Worm (Caenorhabditis elegans) whole organism, L1 larva: ENCODE measurements around the gene C36C5.12.

ENCODE experiments used
- C16A3.4 ChIP-seq: fragments of 150-350 bp; optimal IDR thresholded peaks from 2 replicates; lab custom pipeline; 2014; ENCODE audit warnings: missing biosample characterization, missing genetic modification characterization
- C34B4.2 ChIP-seq: sonication (generic microtip); optimal IDR thresholded peaks from 2 replicates; lab custom pipeline; 2017; ENCODE audit warnings: mild to moderate bottlenecking, missing genetic modification characterization, missing compliant biosample characterization
- F16B12.6 ChIP-seq: fragments of 150-350 bp; optimal IDR thresholded peaks from 2 replicates; lab custom pipeline; 2014; ENCODE audit warnings: missing biosample characterization, missing genetic modification characterization
- Y116A8C.19 ChIP-seq: sonication (generic microtip); optimal IDR thresholded peaks from 2 replicates; lab custom pipeline; 2016; ENCODE audit warnings: missing compliant biosample characterization, missing genetic modification characterization, borderline replicate concordance
- aha-1 ChIP-seq: fragments of 150-350 bp; optimal IDR thresholded peaks from 2 replicates; lab custom pipeline; 2014; ENCODE audit warnings: missing biosample characterization, missing genetic modification characterization
- alr-1 ChIP-seq: fragments of 200-800 bp; sonication (Bioruptor generic); optimal IDR thresholded peaks from 2 replicates; lab custom pipeline; 2018; ENCODE audit warnings: borderline replicate concordance, mild to moderate bottlenecking, missing genetic modification characterization, missing compliant biosample characterization
- ama-1 ChIP-seq: fragments of 150-350 bp; optimal IDR thresholded peaks from 2 replicates; lab custom pipeline; 2014
- ceh-63 ChIP-seq: fragments of 200-800 bp; sonication (Bioruptor generic); optimal IDR thresholded peaks from 2 replicates; lab custom pipeline; 2018; ENCODE audit warnings: mild to moderate bottlenecking, missing genetic modification characterization, missing compliant biosample characterization
- ceh-8 ChIP-seq: fragments of 200-800 bp; sonication (Bioruptor generic); optimal IDR thresholded peaks from 2 replicates; lab custom pipeline; 2018; ENCODE audit warnings: mild to moderate bottlenecking, missing genetic modification characterization, moderate library complexity, missing compliant biosample characterization
- ceh-82 ChIP-seq, 3 experiments: fragments of 150-350 bp in 1 of 3; sonication (generic microtip) in 2 of 3; optimal IDR thresholded peaks; 2 replicates each; lab custom pipeline; 2014 to 2017; ENCODE audit warnings: missing biosample characterization in 3 of 3, missing genetic modification characterization in 3 of 3
- dpl-1 ChIP-seq, 3 experiments: fragments of 150-350 bp in 2 of 3; sonication (generic microtip) in 1 of 3; optimal IDR thresholded peaks; 2 replicates each; lab custom pipeline; 2014 to 2017; ENCODE audit warnings: missing biosample characterization in 3 of 3, missing genetic modification characterization in 3 of 3, missing genetic modification reagents in 3 of 3
- dsc-1 ChIP-seq: sonication (generic microtip); optimal IDR thresholded peaks from 2 replicates; lab custom pipeline; 2016; ENCODE audit warnings: mild to moderate bottlenecking, missing genetic modification characterization, missing compliant biosample characterization
- efl-3 ChIP-seq: fragments of 200-800 bp; sonication (Bioruptor generic); optimal IDR thresholded peaks from 2 replicates; lab custom pipeline; 2018; ENCODE audit warnings: mild to moderate bottlenecking, missing genetic modification characterization, missing compliant biosample characterization
- egl-13 ChIP-seq: sonication (generic microtip); optimal IDR thresholded peaks from 2 replicates; lab custom pipeline; 2016; ENCODE audit warnings: missing genotype, missing genetic modification reagents, missing genetic modification characterization, missing compliant biosample characterization
- elt-3 ChIP-seq, 6 experiments: fragments of 150-350 bp in 1 of 6; sonication (generic microtip); optimal IDR thresholded peaks; 2 replicates each; lab custom pipeline; 2017 to 2018; ENCODE audit warnings: missing biosample characterization in 6 of 6, missing genetic modification characterization in 6 of 6, inconsistent platforms in 1 of 6
- ets-5 ChIP-seq: fragments of 200-800 bp; sonication (Bioruptor generic); IDR thresholded peaks from 2 replicates; pipeline ENCODE4 v1.3.6; 2022; ENCODE audit warnings: missing genetic modification characterization, missing compliant biosample characterization
- fos-1 ChIP-seq: fragments of 150-350 bp; optimal IDR thresholded peaks from 2 replicates; lab custom pipeline; 2014; ENCODE audit warnings: missing biosample characterization, missing genetic modification characterization
- grh-1 ChIP-seq: fragments of 200-800 bp; sonication (Bioruptor generic); IDR thresholded peaks from 2 replicates; pipeline ENCODE4 v1.3.6; 2022; ENCODE audit warnings: missing genetic modification reagents, missing genetic modification characterization, missing compliant biosample characterization
- hpl-2 ChIP-seq: fragments of 150-350 bp; optimal IDR thresholded peaks from 2 replicates; lab custom pipeline; 2014; ENCODE audit warnings: missing biosample characterization, missing genetic modification reagents, missing genetic modification characterization
- irx-1 ChIP-seq: sonication (generic microtip); optimal IDR thresholded peaks from 2 replicates; lab custom pipeline; 2016; ENCODE audit warnings: missing genetic modification characterization, missing compliant biosample characterization
- lin-35 ChIP-seq, 2 experiments: fragments of 150-350 bp; optimal IDR thresholded peaks; 2 replicates each; lab custom pipeline; 2014; ENCODE audit warnings: missing biosample characterization in 2 of 2, missing genetic modification characterization in 2 of 2, missing genetic modification reagents in 2 of 2
- lir-3 ChIP-seq: sonication (generic microtip); optimal IDR thresholded peaks from 2 replicates; lab custom pipeline; 2016; ENCODE audit warnings: mild to moderate bottlenecking, missing genetic modification characterization, moderate library complexity, missing compliant biosample characterization; ENCODE audit not compliant: poor library complexity
- mef-2 ChIP-seq: fragments of 150-350 bp; optimal IDR thresholded peaks from 2 replicates; lab custom pipeline; 2014; ENCODE audit warnings: missing biosample characterization, missing genetic modification characterization
- nhr-11 ChIP-seq: fragments of 150-350 bp; optimal IDR thresholded peaks from 2 replicates; lab custom pipeline; 2014; ENCODE audit warnings: missing biosample characterization, missing genetic modification characterization
- nhr-20 ChIP-seq: sonication (generic microtip); optimal IDR thresholded peaks from 2 replicates; lab custom pipeline; 2016; ENCODE audit warnings: mild to moderate bottlenecking, missing genetic modification characterization, missing compliant biosample characterization
- nhr-77 ChIP-seq: fragments of 150-350 bp; optimal IDR thresholded peaks from 2 replicates; lab custom pipeline; 2014; ENCODE audit warnings: missing biosample characterization, missing genetic modification characterization
- nhr-85 ChIP-seq: sonication (generic microtip); peaks from one replicate; lab custom pipeline; 2016; ENCODE audit warnings: missing genetic modification characterization, inconsistent platforms, missing compliant biosample characterization
- nhr-90 ChIP-seq: sonication (generic microtip); optimal IDR thresholded peaks from 2 replicates; lab custom pipeline; 2016; ENCODE audit warnings: mild to moderate bottlenecking, missing genetic modification characterization, missing compliant biosample characterization; ENCODE audit not compliant: poor library complexity
- pag-3 ChIP-seq: sonication (generic microtip); optimal IDR thresholded peaks from 2 replicates; lab custom pipeline; 2017; ENCODE audit warnings: missing genetic modification characterization, mild to moderate bottlenecking, missing compliant biosample characterization, antibody characterized with exemption, borderline replicate concordance; ENCODE audit not compliant: insufficient read depth
- skn-1 ChIP-seq: fragments of 150-350 bp; optimal IDR thresholded peaks from 2 replicates; lab custom pipeline; 2014; ENCODE audit warnings: missing biosample characterization, missing genetic modification characterization
- snu-23 ChIP-seq: sonication (generic microtip); optimal IDR thresholded peaks from 2 replicates; lab custom pipeline; 2016; ENCODE audit warnings: missing genetic modification characterization, missing compliant biosample characterization
- sox-4 ChIP-seq: sonication (generic microtip); optimal IDR thresholded peaks from 2 replicates; lab custom pipeline; 2016; ENCODE audit warnings: missing genetic modification characterization, missing compliant biosample characterization
- sptf-1 ChIP-seq: fragments of 150-350 bp; optimal IDR thresholded peaks from 2 replicates; lab custom pipeline; 2014; ENCODE audit warnings: missing biosample characterization, missing genetic modification characterization
- tlp-1 ChIP-seq: fragments of 150-350 bp; optimal IDR thresholded peaks from 2 replicates; lab custom pipeline; 2014; ENCODE audit warnings: missing biosample characterization, missing genetic modification characterization
- unc-30 ChIP-seq: sonication (generic microtip); optimal IDR thresholded peaks from 2 replicates; lab custom pipeline; 2017; ENCODE audit warnings: missing biosample characterization, missing genetic modification characterization
- unc-86 ChIP-seq: sonication (generic microtip); optimal IDR thresholded peaks from 2 replicates; lab custom pipeline; 2016; ENCODE audit warnings: missing genetic modification characterization, missing compliant biosample characterization
- unc-98 ChIP-seq: fragments of 200-800 bp; sonication (Bioruptor generic); IDR thresholded peaks from 2 replicates; pipeline ENCODE4 v1.3.6; 2022; ENCODE audit warnings: missing genetic modification characterization, missing compliant biosample characterization
- zag-1 ChIP-seq: fragments of 150-350 bp; optimal IDR thresholded peaks from 2 replicates; lab custom pipeline; 2014; ENCODE audit warnings: missing biosample characterization, missing genetic modification characterization
- zip-4 ChIP-seq: fragments of 200-800 bp; sonication (Bioruptor generic); optimal IDR thresholded peaks from 2 replicates; lab custom pipeline; 2018; ENCODE audit warnings: mild to moderate bottlenecking, missing genetic modification characterization, moderate library complexity, missing compliant biosample characterization
- ztf-11 ChIP-seq, 2 experiments: sonication (generic microtip); optimal IDR thresholded peaks; 2 replicates each; lab custom pipeline; 2016 to 2017; ENCODE audit warnings: missing genetic modification characterization in 2 of 2, missing biosample characterization in 1 of 2, missing compliant biosample characterization in 1 of 2
- ztf-4 ChIP-seq: fragments of 150-350 bp; optimal IDR thresholded peaks from 2 replicates; lab custom pipeline; 2014; ENCODE audit warnings: missing biosample characterization, missing genetic modification characterization

The C36C5.12 gene

DNA sequence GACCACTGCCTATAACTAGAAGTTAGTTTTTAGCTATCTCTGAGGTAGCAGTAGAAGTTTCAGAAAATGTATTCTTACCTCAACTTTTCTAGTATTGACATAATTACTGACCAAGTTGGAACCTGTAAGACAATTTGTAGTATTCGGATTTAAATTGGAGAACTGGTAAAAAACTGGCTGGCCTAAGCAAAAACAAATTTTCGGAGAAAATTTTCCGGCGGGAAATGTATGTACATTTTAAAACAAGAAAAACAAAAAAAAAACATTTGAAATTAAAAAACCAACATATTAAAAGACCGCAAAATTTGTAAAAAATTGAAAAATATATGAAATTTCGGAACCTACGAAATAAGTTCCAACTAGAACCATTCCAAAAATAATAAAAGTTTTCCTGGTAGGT, 12.2 kb downstream of the C36C5.12 start, which contains the start of gene srab-11:
Gene srab-11, minus strand, starts transcription at position 101 of the 400 bp plus-strand sequence.
- no peak for TF ChIP-seq C16A3.4
- no peak for TF ChIP-seq efl-3 (GFP tag; lab: Kevin White, UChicago)
- TF ChIP-seq fos-1 (tag; lab: Kevin White, UChicago) = no peak
- TF ChIP-seq snu-23 (GFP tag; lab: Kevin White, UChicago) = no peak
- no peak for TF ChIP-seq sptf-1
- TF ChIP-seq Y116A8C.19 (tag; lab: Kevin White, UChicago) = no peak
- TF ChIP-seq, all 84 proteins: peak for 0

DNA sequence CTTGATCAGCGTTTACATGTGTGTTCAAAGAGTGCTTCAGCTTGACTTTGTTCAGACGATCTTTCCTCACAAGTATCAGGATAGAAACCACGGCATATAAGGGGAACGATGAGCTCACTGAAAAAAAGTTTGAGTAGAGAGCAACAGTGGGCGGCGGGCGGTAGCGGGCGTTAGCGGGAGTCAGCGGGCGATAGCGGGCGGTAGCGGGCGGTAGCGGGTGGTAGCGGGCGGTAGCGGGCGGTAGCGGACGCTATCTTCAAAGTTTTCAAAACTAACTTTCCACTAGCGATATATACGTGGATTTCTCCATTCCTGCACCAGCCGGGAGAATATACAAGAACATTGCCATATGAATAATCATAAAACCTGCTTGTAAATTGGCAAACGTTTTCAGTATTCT, 13.9 kb downstream of the C36C5.12 start:
- TF ChIP-seq ama-1 (lab: Kevin White, UChicago) (no peak), nhr-77 (tag; lab: Kevin White, UChicago) (no peak), fos-1 (tag; lab: Kevin White, UChicago) (no peak), ceh-8 (GFP tag; lab: Kevin White, UChicago) (no peak), pag-3 (tag; lab: Kevin White, UChicago) (no peak), Y116A8C.19 (tag; lab: Kevin White, UChicago) (no peak), C34B4.2 (no peak), ztf-4 (tag; lab: Kevin White, UChicago) (no peak), alr-1 (tag; lab: Kevin White, UChicago) (no peak), irx-1 (tag; lab: Kevin White, UChicago) (no peak), egl-13 (no peak), grh-1 (GFP tag; lab: Robert Waterston, UW) (no peak), unc-98 (GFP tag; lab: Robert Waterston, UW) (no peak), zag-1 (no peak), lir-3 (no peak), nhr-20 (tag; lab: Kevin White, UChicago) (no peak), nhr-90 (tag; lab: Kevin White, UChicago) (no peak), ceh-82 (tag; optimal IDR thresholded peaks at IDR 0.05; lab: Kevin White, UChicago) (no peak), mef-2 (no peak)

DNA sequence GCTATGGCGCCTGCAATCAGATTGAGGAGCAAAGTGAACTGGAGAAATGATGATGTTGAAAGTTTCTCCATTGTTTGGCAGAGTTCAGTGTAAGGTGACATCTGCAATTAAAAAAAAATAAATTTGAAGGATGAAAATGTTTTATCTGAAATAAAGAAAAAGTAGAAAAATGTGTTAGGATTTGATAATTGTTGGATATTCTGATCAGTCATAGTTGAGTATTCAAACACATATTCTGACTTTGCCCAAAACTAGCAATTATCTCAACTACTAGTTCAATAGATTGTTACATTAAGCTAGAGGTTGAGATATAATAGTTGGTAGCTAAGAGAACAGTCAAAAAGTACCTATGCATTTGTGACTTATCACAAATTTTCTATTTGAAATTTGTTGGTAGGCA, 14.7 kb downstream of the C36C5.12 start, which contains the start of gene srab-10:
Gene srab-10, minus strand, starts transcription at position 101 of the 400 bp plus-strand sequence.
- TF ChIP-seq ceh-63 (GFP tag; lab: Kevin White, UChicago) (no peak), aha-1 (tag; lab: Kevin White, UChicago) (no peak), elt-3 (tag; optimal IDR thresholded peaks at IDR 0.05; lab: Kevin White, UChicago) (no peak), nhr-85 (tag; lab: Kevin White, UChicago) (no peak), unc-30 (tag; lab: Kevin White, UChicago) (no peak), C34B4.2 (no peak), sptf-1 (no peak), nhr-11 (tag; lab: Kevin White, UChicago) (no peak), tlp-1 (no peak), zip-4 (GFP tag; lab: Kevin White, UChicago) (no peak), irx-1 (tag; lab: Kevin White, UChicago) (no peak), dpl-1 (GFP tag; optimal IDR thresholded peaks at IDR 0.05; lab: Kevin White, UChicago) (no peak), skn-1 (tag; lab: Kevin White, UChicago) (no peak), dsc-1 (tag; lab: Kevin White, UChicago) (no peak), F16B12.6 (tag; lab: Kevin White, UChicago) (no peak)

DNA sequence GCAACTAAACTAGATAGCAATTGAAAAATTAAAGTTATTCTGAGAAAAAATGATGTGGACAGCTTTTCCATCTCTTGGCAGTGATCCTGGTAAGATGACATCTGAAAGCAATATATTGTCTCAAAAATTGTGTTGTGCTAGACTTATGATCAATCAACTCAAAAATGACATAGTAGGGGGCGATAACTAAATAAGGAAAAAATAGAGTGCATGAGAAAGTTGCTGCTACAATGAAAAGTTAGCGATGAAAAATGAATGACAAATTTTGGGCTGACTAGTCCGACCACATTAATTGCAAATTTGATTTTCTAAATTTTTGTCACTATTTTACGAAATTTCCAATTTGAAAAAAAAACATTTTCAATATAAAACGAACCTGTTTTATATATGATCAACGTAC, 18.0 kb downstream of the C36C5.12 start, which contains the start of gene srab-9:
Gene srab-9, minus strand, starts transcription at position 101 of the 400 bp plus-strand sequence.
- TF ChIP-seq unc-86 (tag; lab: Kevin White, UChicago) = no peak
- no peak for TF ChIP-seq ets-5 (GFP tag; lab: Robert Waterston, UW)
- TF ChIP-seq snu-23 (GFP tag; lab: Kevin White, UChicago) = no peak
- no peak for TF ChIP-seq ztf-11 (tag; optimal IDR thresholded peaks at IDR 0.05; lab: Kevin White, UChicago)
- TF ChIP-seq sox-4 (tag; lab: Kevin White, UChicago) = no peak
- TF ChIP-seq ceh-82 (tag; optimal IDR thresholded peaks at IDR 0.05; lab: Kevin White, UChicago) = no peak
- no peak for TF ChIP-seq lin-35 (GFP tag; optimal IDR thresholded peaks at IDR 0.05; lab: Kevin White, UChicago)
- TF ChIP-seq hpl-2 (GFP tag; lab: Kevin White, UChicago) = no peak
- TF ChIP-seq, all 84 proteins: peak for 0
